Fruit fly (Drosophila melanogaster) whole organism: Measurements from ENCODE around the gene CG7519.

Experiments used
- CG8478 ChIP-seq: fragments of >200 bp; optimal IDR thresholded peaks from 2 replicates; lab custom pipeline; 2018; ENCODE audit warnings: inconsistent platforms
- Dll ChIP-seq: fragments of >200 bp; optimal IDR thresholded peaks from 2 replicates; lab custom pipeline; 2017
- EcR ChIP-seq, 2 experiments: fragments of >200 bp; optimal IDR thresholded peaks; 2 replicates each; lab custom pipeline; 2017; ENCODE audit warnings: missing biosample characterization in 2 of 2, missing genetic modification characterization in 2 of 2, missing genetic modification reagents in 2 of 2
- pan ChIP-seq: fragments of >200 bp; optimal IDR thresholded peaks from 2 replicates; lab custom pipeline; 2017
- psq ChIP-seq: fragments of >200 bp; optimal IDR thresholded peaks from 2 replicates; lab custom pipeline; 2017
- usp ChIP-seq: fragments of >200 bp; optimal IDR thresholded peaks from 2 replicates; lab custom pipeline; 2017; ENCODE audit warnings: missing biosample characterization, missing genetic modification characterization, mixed read lengths

- TF ChIP-seq EcR (GFP tag; optimal IDR thresholded peaks at IDR 0.05; lab: Kevin White, UChicago) (no peak), usp (GFP tag; lab: Kevin White, UChicago) (no peak), pan (lab: Kevin White, UChicago) (no peak), CG8478 (lab: Kevin White, UChicago) (no peak), psq (lab: Kevin White, UChicago) (no peak), Dll (lab: Kevin White, UChicago) (no peak)
Observed at dm6 chr3L:21501928-21502327, 9.0 kb downstream of the CG7519 start.
